Worm (Caenorhabditis elegans): Measurements from ENCODE around the gene B0507.1.

DNA sequence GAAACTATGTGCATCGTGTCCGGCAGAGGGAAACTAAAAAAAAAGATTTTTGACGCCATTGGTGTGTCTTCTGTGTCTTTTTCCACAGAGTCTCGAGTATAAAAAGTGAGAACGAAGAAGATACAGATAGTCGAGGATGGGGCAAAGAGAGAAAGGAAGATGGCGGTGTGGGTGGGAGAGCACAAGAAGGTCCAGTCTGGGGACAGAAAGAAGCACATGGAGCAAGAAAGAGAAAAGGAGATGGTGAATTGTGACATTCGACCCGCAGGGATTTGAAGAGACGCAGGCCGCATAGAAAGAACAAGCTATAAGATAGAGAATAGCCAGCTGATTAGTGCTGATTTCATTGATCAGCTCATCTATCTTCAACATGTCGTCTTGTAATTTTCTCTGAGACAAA, 25.9 kb downstream of the B0507.1 start:
- TF ChIP-seq nfya-1 (tag; optimal IDR thresholded peaks at IDR 0.05; ENCODE audit: insufficient read depth): no peak
- no peak for TF ChIP-seq egl-27 (tag; optimal IDR thresholded peaks at IDR 0.05)
- no peak for TF ChIP-seq tbx-2 (tag; optimal IDR thresholded peaks at IDR 0.05)
- no peak for TF ChIP-seq skn-1 (tag; optimal IDR thresholded peaks at IDR 0.05)
- no peak for TF ChIP-seq fkh-2 (tag; optimal IDR thresholded peaks at IDR 0.05)

Data from whole organism, L3 larva.